Worm (Caenorhabditis elegans) whole organism, young adult: Measurements from ENCODE around the gene sru-35.

Source experiments
- B0336.3 ChIP-seq: fragments of 200-800 bp; sonication (Bioruptor generic); IDR thresholded peaks from 2 replicates; pipeline ENCODE4 v1.3.6; 2022; ENCODE audit warnings: missing genetic modification characterization, missing compliant biosample characterization
- F10E7.11 ChIP-seq: sonication (generic microtip); optimal IDR thresholded peaks from 2 replicates; lab custom pipeline; 2017; ENCODE audit warnings: mild to moderate bottlenecking, missing genetic modification characterization, moderate library complexity, missing compliant biosample characterization
- cebp-1 ChIP-seq, 2 experiments: fragments of 200-800 bp in 1 of 2; sonication (Bioruptor generic) in 1 of 2; sonication (generic microtip) in 1 of 2; IDR thresholded peaks in 1 of 2; optimal IDR thresholded peaks in 1 of 2; 2 replicates each; pipeline versions ENCODE4 v1.3.6 to Lab custom; 2017 to 2022; ENCODE audit warnings: missing compliant biosample characterization in 2 of 2, missing genetic modification characterization in 2 of 2, mild to moderate bottlenecking in 1 of 2, missing genetic modification reagents in 1 of 2, moderate library complexity in 1 of 2
- ceh-40 ChIP-seq: fragments of 200-800 bp; sonication (Bioruptor generic); IDR thresholded peaks from 2 replicates; pipeline ENCODE4 v1.3.6; 2022; ENCODE audit warnings: missing genetic modification characterization, missing compliant biosample characterization
- dpff-1 ChIP-seq: sonication (generic microtip); optimal IDR thresholded peaks from 2 replicates; lab custom pipeline; 2017; ENCODE audit warnings: mild to moderate bottlenecking, missing genetic modification characterization, missing compliant biosample characterization
- lin-35 ChIP-seq, 3 experiments: fragments of 150-350 bp in 2 of 3; sonication (generic microtip) in 1 of 3; optimal IDR thresholded peaks; 2 replicates each; lab custom pipeline; 2014 to 2018; ENCODE audit warnings: missing biosample characterization in 3 of 3, missing genetic modification characterization in 3 of 3, missing genetic modification reagents in 3 of 3
- madf-6 ChIP-seq: fragments of 200-800 bp; sonication (Bioruptor generic); IDR thresholded peaks from 2 replicates; pipeline ENCODE4 v1.3.6; 2022; ENCODE audit warnings: missing genetic modification reagents, missing genetic modification characterization, missing compliant biosample characterization
- nfyb-1 ChIP-seq: fragments of 200-800 bp; sonication (Bioruptor generic); IDR thresholded peaks from 2 replicates; pipeline ENCODE4 v1.3.6; 2022; ENCODE audit warnings: missing genetic modification reagents, missing genetic modification characterization, missing compliant biosample characterization
- rec-8 ChIP-seq, 2 experiments: sonication (generic microtip); optimal IDR thresholded peaks; 2 replicates each; lab custom pipeline; 2016; ENCODE audit warnings: mild to moderate bottlenecking in 2 of 2, missing genetic modification characterization in 2 of 2, missing genetic modification reagents in 2 of 2, missing genotype in 2 of 2, missing biosample characterization in 1 of 2, missing compliant biosample characterization in 1 of 2, moderate library complexity in 1 of 2
- repo-1 ChIP-seq: sonication (generic microtip); optimal IDR thresholded peaks from 2 replicates; lab custom pipeline; 2017; ENCODE audit warnings: mild to moderate bottlenecking, missing genetic modification characterization, missing compliant biosample characterization
- snpc-3.4 ChIP-seq: sonication (generic microtip); optimal IDR thresholded peaks from 2 replicates; lab custom pipeline; 2017; ENCODE audit warnings: missing genetic modification characterization, mild to moderate bottlenecking, missing compliant biosample characterization, antibody characterized with exemption, moderate library complexity, missing genotype, missing genetic modification reagents
- tbp1 ChIP-seq: fragments of 200-800 bp; sonication (Bioruptor generic); optimal IDR thresholded peaks from 2 replicates; lab custom pipeline; 2018; ENCODE audit warnings: mild to moderate bottlenecking, missing genetic modification characterization, missing compliant biosample characterization
- unc-130 ChIP-seq: sonication (generic microtip); optimal IDR thresholded peaks from 2 replicates; lab custom pipeline; 2016; ENCODE audit warnings: missing genetic modification reagents, missing genetic modification characterization, missing compliant biosample characterization
- ztf-18 ChIP-seq: sonication (generic microtip); optimal IDR thresholded peaks from 2 replicates; lab custom pipeline; 2016; ENCODE audit warnings: missing genotype, mild to moderate bottlenecking, missing genetic modification characterization, missing compliant biosample characterization

The sru-35 gene

ce11 chrIV:8740952-8741438, 49.0 kb downstream of the sru-35 start, which contains the start of gene F21D5.6:
F21D5.6 (minus strand) TSS chrIV:8741388.
- TF ChIP-seq dpff-1 (tag; lab: Kevin White, UChicago) (peak; percentile 47), ceh-40 (GFP tag; lab: Robert Waterston, UW) (no peak), repo-1 (tag; lab: Kevin White, UChicago) (peak; percentile 56), nfyb-1 (peak; percentile 57; the same call in 1 of the 2 replicates), F10E7.11 (tag; lab: Kevin White, UChicago) (no peak), snpc-3.4 (tag; lab: Kevin White, UChicago) (peak; percentile 8), cebp-1 (GFP tag; IDR thresholded peaks at IDR 0.05; lab: Robert Waterston, UW) (no peak), cebp-1 (tag; optimal IDR thresholded peaks at IDR 0.05; lab: Kevin White, UChicago) (peak; percentile 13), lin-35 (GFP tag; optimal IDR thresholded peaks at IDR 0.05; lab: Kevin White, UChicago) (peak in 1 of 3 experiments; percentile 48), madf-6 (GFP tag; lab: Robert Waterston, UW) (peak; percentile 32; the same call in 1 of the 2 replicates), unc-130 (no peak), B0336.3 (0 out of 2 replicates have a peak, but pooled peaks have one; percentile 24), rec-8 (tag; optimal IDR thresholded peaks at IDR 0.05; lab: Kevin White, UChicago) (no peak)

- TF ChIP-seq tbp1 (no peak), ztf-18 (peak; percentile 8)
Observed at ce11 chrIV:8739926-8740325, 50.1 kb downstream of the sru-35 start, which contains the start of gene mrps-33. mrps-33 (minus strand) TSS chrIV:8740026.

DNA sequence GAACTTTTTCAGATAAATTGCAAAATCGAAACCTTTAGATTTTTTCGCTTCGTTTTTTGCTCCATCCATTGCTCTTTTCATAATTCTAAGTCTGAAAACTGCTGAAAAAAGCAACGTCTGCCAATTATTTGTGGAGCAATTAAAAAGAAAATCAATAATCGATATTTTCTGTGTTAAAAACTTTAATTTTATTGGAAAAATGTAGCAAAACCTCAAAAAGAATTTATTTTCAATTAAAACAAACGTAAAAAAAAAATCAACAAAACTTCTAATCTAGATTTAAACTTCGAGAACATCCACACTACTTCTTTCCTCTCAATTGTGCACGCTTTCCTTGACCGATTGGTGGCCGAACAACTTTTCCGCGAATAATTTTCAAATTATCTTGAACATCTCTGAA, 50.8 kb downstream of the sru-35 start, which contains the start of gene F21D5.5:
Gene F21D5.5 (minus strand): TSS at position 101 of the 400 bp plus-strand sequence.
- no peak for TF ChIP-seq lin-35 (GFP tag; optimal IDR thresholded peaks at IDR 0.05; lab: Kevin White, UChicago)
